Fruit fly (Drosophila melanogaster): ENCODE measurements around the gene tara.

Gene tara

DNA sequence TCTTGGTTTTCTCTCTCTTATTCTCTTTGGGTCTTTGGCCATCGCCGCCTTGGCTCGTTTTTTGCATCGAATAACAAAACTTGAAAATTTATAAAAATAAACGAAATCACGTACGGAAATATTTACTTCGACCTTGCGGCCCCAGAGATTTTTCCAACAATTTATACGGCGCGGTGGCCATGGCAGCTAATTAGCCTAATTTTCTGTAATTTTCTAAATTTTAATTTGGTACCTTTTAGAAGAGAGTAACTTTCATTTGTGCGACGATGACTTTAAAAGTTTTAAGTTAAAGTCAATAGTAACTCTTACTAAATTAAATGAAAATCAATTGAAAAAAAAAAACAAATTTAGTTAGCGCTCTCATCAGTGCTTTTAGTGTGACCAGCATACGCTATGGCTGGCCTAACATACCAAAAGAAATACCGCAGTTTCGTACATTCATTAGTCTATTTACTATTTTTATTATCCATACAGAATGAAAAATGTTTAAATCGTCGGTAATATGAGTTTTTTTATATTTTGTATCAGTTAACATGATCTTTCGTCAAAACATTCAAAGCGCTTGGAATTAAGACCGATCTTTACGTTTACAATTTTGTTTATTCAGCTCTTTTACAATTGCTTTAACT lies 48.2 kb downstream of the tara start (continued):
- peak; percentile 29 for TF ChIP-seq ftz-f1 (GFP tag; optimal IDR thresholded peaks at IDR 0.05)
- TF ChIP-seq scrt (GFP tag; optimal IDR thresholded peaks at IDR 0.05): no peak
- TF ChIP-seq CG13123 (GFP tag; optimal IDR thresholded peaks at IDR 0.05): no peak

DNA sequence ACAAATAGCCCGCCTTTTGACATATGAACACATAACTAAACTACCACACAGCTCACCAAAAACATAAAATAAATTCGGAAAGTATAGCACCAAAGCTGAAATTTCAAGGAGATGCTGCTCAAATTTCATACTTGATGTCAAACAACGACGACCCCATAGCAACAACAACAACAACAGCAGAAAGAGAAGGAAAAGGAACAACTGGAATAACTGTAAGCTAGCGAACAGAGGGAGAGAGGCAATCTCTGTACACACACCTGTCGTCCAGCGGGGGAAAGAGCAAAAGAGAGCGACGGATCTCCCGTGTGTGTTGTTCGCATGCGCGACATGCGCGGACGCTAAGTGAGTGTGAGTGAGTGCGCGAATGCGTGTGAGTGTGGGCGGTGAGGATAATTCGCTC lies 49.1 kb downstream of the tara start:
- TF ChIP-seq Aef1 (GFP tag; IDR thresholded peaks at IDR 0.05) (no peak), exex (tag; optimal IDR thresholded peaks at IDR 0.05) (no peak), CG4707 (GFP tag; optimal IDR thresholded peaks at IDR 0.05) (no peak), CG16813 (GFP tag; IDR thresholded peaks at IDR 0.05; ENCODE audit: partially characterized antibody) (no peak), Hey (tag; optimal IDR thresholded peaks at IDR 0.05) (no peak), rib (GFP tag; IDR thresholded peaks at IDR 0.05) (0 out of 2 replicates have a peak, but pooled peaks have one; percentile 13), Fer3 (tag; optimal IDR thresholded peaks at IDR 0.05) (no peak), Hsf (GFP tag; optimal IDR thresholded peaks at IDR 0.05) (no peak), CG17186 (GFP tag; optimal IDR thresholded peaks at IDR 0.05) (no peak), CG1832 (GFP tag; optimal IDR thresholded peaks at IDR 0.05) (peak; percentile 70), cg (GFP tag; optimal IDR thresholded peaks at IDR 0.05) (peak; percentile 66), CG7372 (GFP tag; IDR thresholded peaks at IDR 0.05) (no peak), CG6654 (GFP tag; optimal IDR thresholded peaks at IDR 0.05) (no peak), CG13287 (GFP tag; IDR thresholded peaks at IDR 0.05; ENCODE audit: partially characterized antibody) (no peak), CG8944 (GFP tag; optimal IDR thresholded peaks at IDR 0.05) (no peak), Atf6 (GFP tag; IDR thresholded peaks at IDR 0.05) (peak; percentile 21; the same call in 1 of the 2 replicates), CG9932 (GFP tag; IDR thresholded peaks at IDR 0.05) (no peak), CG3995 (GFP tag; optimal IDR thresholded peaks at IDR 0.05) (no peak), insv (GFP tag; optimal IDR thresholded peaks at IDR 0.05) (no peak), CG9437 (GFP tag; optimal IDR thresholded peaks at IDR 0.05) (no peak), CG6813 (GFP tag; optimal IDR thresholded peaks at IDR 0.05) (no peak), CG17612 (GFP tag; IDR thresholded peaks at IDR 0.05) (no peak), CG1603 (tag; optimal IDR thresholded peaks at IDR 0.05) (no peak), gsb-n (tag; optimal IDR thresholded peaks at IDR 0.05) (no peak), kni (GFP tag; optimal IDR thresholded peaks at IDR 0.05) (peak; percentile 8), CG11456 (GFP tag; IDR thresholded peaks at IDR 0.05) (no peak), CG13424 (tag; optimal IDR thresholded peaks at IDR 0.05) (no peak), CG10462 (GFP tag; optimal IDR thresholded peaks at IDR 0.05) (no peak), CG12236 (GFP tag; optimal IDR thresholded peaks at IDR 0.05) (no peak), crol (GFP tag; IDR thresholded peaks at IDR 0.05) (peak; percentile 66), sug (tag; optimal IDR thresholded peaks at IDR 0.05) (no peak), bigmax (GFP tag; optimal IDR thresholded peaks at IDR 0.05) (no peak), CTCF (GFP tag; optimal IDR thresholded peaks at IDR 0.05) (no peak), CG3163 (GFP tag; optimal IDR thresholded peaks at IDR 0.05) (peak; percentile 18), aop (GFP tag; IDR thresholded peaks at IDR 0.05) (no peak), CG4282 (GFP tag; optimal IDR thresholded peaks at IDR 0.05) (no peak), CG8089 (GFP tag; optimal IDR thresholded peaks at IDR 0.05) (no peak), CG2199 (GFP tag; IDR thresholded peaks at IDR 0.05) (0 out of 3 replicates have a peak, but pooled peaks have one; percentile 25), slp2 (GFP tag; optimal IDR thresholded peaks at IDR 0.05) (no peak), CG15479 (GFP tag; optimal IDR thresholded peaks at IDR 0.05) (peak; percentile 70), CG2116 (GFP tag; optimal IDR thresholded peaks at IDR 0.05) (no peak), CG10431 (GFP tag; optimal IDR thresholded peaks at IDR 0.05) (no peak), btn (GFP tag; optimal IDR thresholded peaks at IDR 0.05) (no peak), CG32772 (GFP tag; IDR thresholded peaks at IDR 0.05) (no peak), Drgx (GFP tag; IDR thresholded peaks at IDR 0.05) (no peak), H15 (GFP tag; IDR thresholded peaks at IDR 0.05) (no peak), Bgb (GFP tag; IDR thresholded peaks at IDR 0.05; ENCODE audit: partially characterized antibody) (no peak)
